Worm (Caenorhabditis elegans) whole organism, L2 larva: ENCODE data around the gene BE0003N10.1.
"Not testable (repeated sequence)": the region's sequence is repeated elsewhere in the genome, so short reads cannot be mapped to it uniquely, and the experiment has no call there.

Source experiments
- C34F6.9 ChIP-seq: fragments of 150-350 bp; optimal IDR thresholded peaks from 2 replicates; lab custom pipeline; 2014; ENCODE audit warnings: missing biosample characterization, missing genetic modification characterization
- F13H6.1 ChIP-seq: sonication (generic microtip); optimal IDR thresholded peaks from 2 replicates; lab custom pipeline; 2016; ENCODE audit warnings: missing genetic modification characterization, missing compliant biosample characterization
- R02D3.7 ChIP-seq: fragments of 150-350 bp; optimal IDR thresholded peaks from 2 replicates; lab custom pipeline; 2014; ENCODE audit warnings: missing biosample characterization, missing genetic modification characterization
- Y55F3AM.14 ChIP-seq: fragments of 200-800 bp; sonication (Bioruptor generic); optimal IDR thresholded peaks from 2 replicates; lab custom pipeline; 2018; ENCODE audit warnings: mild to moderate bottlenecking, missing genetic modification characterization, missing compliant biosample characterization
- ZK546.5 ChIP-seq: sonication (generic microtip); optimal IDR thresholded peaks from 2 replicates; lab custom pipeline; 2017; ENCODE audit warnings: missing biosample characterization, missing genetic modification characterization
- alr-1 ChIP-seq: fragments of 150-350 bp; optimal IDR thresholded peaks from 2 replicates; lab custom pipeline; 2014; ENCODE audit warnings: missing biosample characterization, missing genetic modification characterization
- aly-2 ChIP-seq: fragments of 150-350 bp; optimal IDR thresholded peaks from 2 replicates; lab custom pipeline; 2014; ENCODE audit warnings: missing biosample characterization, missing genetic modification characterization
- ama-1 ChIP-seq: fragments of 150-350 bp; optimal IDR thresholded peaks from 2 replicates; lab custom pipeline; 2018; ENCODE audit warnings: inconsistent platforms
- blmp-1 ChIP-seq: sonication (generic microtip); optimal IDR thresholded peaks from 2 replicates; lab custom pipeline; 2017; ENCODE audit warnings: missing genetic modification characterization, mild to moderate bottlenecking, missing compliant biosample characterization, antibody characterized with exemption, moderate library complexity; ENCODE audit not compliant: insufficient read depth
- ceh-16 ChIP-seq: fragments of 150-350 bp; optimal IDR thresholded peaks from 2 replicates; lab custom pipeline; 2014; ENCODE audit warnings: missing biosample characterization, missing genetic modification characterization
- ceh-82 ChIP-seq: fragments of 150-350 bp; optimal IDR thresholded peaks from 2 replicates; lab custom pipeline; 2014; ENCODE audit warnings: missing biosample characterization, missing genetic modification characterization
- crh-2 ChIP-seq: sonication (generic microtip); optimal IDR thresholded peaks from 2 replicates; lab custom pipeline; 2017; ENCODE audit warnings: missing biosample characterization, missing genetic modification characterization
- dmd-4 ChIP-seq: sonication (generic microtip); optimal IDR thresholded peaks from 2 replicates; lab custom pipeline; 2017; ENCODE audit warnings: missing biosample characterization, missing genetic modification characterization
- egl-27 ChIP-seq: sonication (generic microtip); optimal IDR thresholded peaks from 3 replicates; lab custom pipeline; 2017; ENCODE audit warnings: missing biosample characterization, missing genetic modification reagents, missing genetic modification characterization
- elt-1 ChIP-seq: fragments of 150-350 bp; optimal IDR thresholded peaks from 2 replicates; lab custom pipeline; 2014; ENCODE audit warnings: missing biosample characterization, missing genetic modification characterization
- elt-3 ChIP-seq: sonication (generic microtip); optimal IDR thresholded peaks from 2 replicates; lab custom pipeline; 2017; ENCODE audit warnings: missing biosample characterization, missing genetic modification characterization
- fos-1 ChIP-seq: fragments of 150-350 bp; optimal IDR thresholded peaks from 2 replicates; lab custom pipeline; 2014; ENCODE audit warnings: missing biosample characterization, missing genetic modification characterization
- gmeb-1 ChIP-seq: fragments of 150-350 bp; optimal IDR thresholded peaks from 2 replicates; lab custom pipeline; 2014; ENCODE audit warnings: missing biosample characterization, missing genetic modification characterization
- lin-11 ChIP-seq: fragments of 150-350 bp; sonication (generic microtip); optimal IDR thresholded peaks from 2 replicates; lab custom pipeline; 2014; ENCODE audit warnings: missing biosample characterization, missing genetic modification characterization, inconsistent platforms, mixed read lengths
- lin-13 ChIP-seq: fragments of 150-350 bp; optimal IDR thresholded peaks from 2 replicates; lab custom pipeline; 2014; ENCODE audit warnings: missing biosample characterization, missing genetic modification reagents, missing genetic modification characterization
- lin-39 ChIP-seq: fragments of 150-350 bp; optimal IDR thresholded peaks from 2 replicates; lab custom pipeline; 2014; ENCODE audit warnings: missing biosample characterization, missing genetic modification reagents, missing genetic modification characterization
- lsy-2 ChIP-seq, 2 experiments: fragments of 150-350 bp in 1 of 2; sonication (generic microtip) in 1 of 2; optimal IDR thresholded peaks; 2 replicates each; lab custom pipeline; 2014 to 2017; ENCODE audit warnings: missing biosample characterization in 2 of 2, missing genetic modification characterization in 2 of 2
- mab-5 ChIP-seq: fragments of 150-350 bp; optimal IDR thresholded peaks from 2 replicates; lab custom pipeline; 2014; ENCODE audit warnings: missing biosample characterization, missing genetic modification characterization
- mbf-1 ChIP-seq: sonication (generic microtip); optimal IDR thresholded peaks from 2 replicates; lab custom pipeline; 2017; ENCODE audit warnings: missing biosample characterization, missing genetic modification characterization
- mdl-1 ChIP-seq, 2 experiments: fragments of 150-350 bp in 1 of 2; sonication (generic microtip) in 1 of 2; optimal IDR thresholded peaks; 2 replicates each; lab custom pipeline; 2017; ENCODE audit warnings: missing biosample characterization in 2 of 2, missing genetic modification characterization in 2 of 2
- nhr-10 ChIP-seq: sonication (generic microtip); optimal IDR thresholded peaks from 2 replicates; lab custom pipeline; 2017; ENCODE audit warnings: missing biosample characterization, missing genetic modification characterization
- nhr-11 ChIP-seq: fragments of 150-350 bp; optimal IDR thresholded peaks from 2 replicates; lab custom pipeline; 2014; ENCODE audit warnings: missing biosample characterization, missing genetic modification characterization
- nhr-12 ChIP-seq: fragments of 150-350 bp; optimal IDR thresholded peaks from 2 replicates; lab custom pipeline; 2014; ENCODE audit warnings: missing biosample characterization, missing genetic modification characterization
- nhr-129 ChIP-seq: fragments of 150-350 bp; optimal IDR thresholded peaks from 2 replicates; lab custom pipeline; 2014; ENCODE audit warnings: missing biosample characterization, missing genetic modification characterization
- nhr-21 ChIP-seq: fragments of 150-350 bp; optimal IDR thresholded peaks from 2 replicates; lab custom pipeline; 2014; ENCODE audit warnings: missing biosample characterization, missing genetic modification characterization
- nhr-23 ChIP-seq: fragments of 150-350 bp; optimal IDR thresholded peaks from 2 replicates; lab custom pipeline; 2014; ENCODE audit warnings: missing biosample characterization, missing genetic modification reagents, missing genetic modification characterization
- nhr-237 ChIP-seq: fragments of 150-350 bp; optimal IDR thresholded peaks from 2 replicates; lab custom pipeline; 2014; ENCODE audit warnings: missing biosample characterization, missing genetic modification characterization
- nhr-25 ChIP-seq: fragments of 150-350 bp; sonication (generic microtip); optimal IDR thresholded peaks from 3 replicates; lab custom pipeline; 2014; ENCODE audit warnings: missing biosample characterization, missing genetic modification characterization
- nhr-6 ChIP-seq: fragments of 150-350 bp; optimal IDR thresholded peaks from 2 replicates; lab custom pipeline; 2014; ENCODE audit warnings: missing biosample characterization, missing genetic modification characterization
- nhr-77 ChIP-seq: fragments of 150-350 bp; optimal IDR thresholded peaks from 2 replicates; lab custom pipeline; 2014; ENCODE audit warnings: missing biosample characterization, missing genetic modification characterization
- sem-4 ChIP-seq: fragments of 150-350 bp; optimal IDR thresholded peaks from 2 replicates; lab custom pipeline; 2014; ENCODE audit warnings: missing biosample characterization, missing genetic modification reagents, missing genetic modification characterization
- skn-1 ChIP-seq: sonication (generic microtip); optimal IDR thresholded peaks from 2 replicates; lab custom pipeline; 2017; ENCODE audit warnings: missing biosample characterization, missing genetic modification characterization
- sma-3 ChIP-seq: sonication (generic microtip); optimal IDR thresholded peaks from 2 replicates; lab custom pipeline; 2016; ENCODE audit warnings: missing genetic modification reagents, missing genetic modification characterization, missing compliant biosample characterization
- sma-9 ChIP-seq, 2 experiments: fragments of 150-350 bp in 1 of 2; sonication (generic microtip) in 1 of 2; optimal IDR thresholded peaks; 2 replicates each; lab custom pipeline; 2014 to 2016; ENCODE audit warnings: missing genetic modification characterization in 2 of 2, mild to moderate bottlenecking in 1 of 2, missing biosample characterization in 1 of 2, missing compliant biosample characterization in 1 of 2, missing genetic modification reagents in 1 of 2, moderate library complexity in 1 of 2
- snpc-4 ChIP-seq: fragments of 150-350 bp; optimal IDR thresholded peaks from 2 replicates; lab custom pipeline; 2014; ENCODE audit warnings: missing biosample characterization, missing genetic modification characterization
- unc-39 ChIP-seq: fragments of 150-350 bp; optimal IDR thresholded peaks from 2 replicates; lab custom pipeline; 2014; ENCODE audit warnings: missing biosample characterization, missing genetic modification characterization
- unc-55 ChIP-seq: fragments of 150-350 bp; sonication (generic microtip); optimal IDR thresholded peaks from 3 replicates; lab custom pipeline; 2014; ENCODE audit warnings: missing biosample characterization, missing genetic modification reagents, missing genetic modification characterization
- unc-62 ChIP-seq: fragments of 150-350 bp; optimal IDR thresholded peaks from 2 replicates; lab custom pipeline; 2014; ENCODE audit warnings: missing biosample characterization, missing genetic modification reagents, missing genetic modification characterization
- zag-1 ChIP-seq: fragments of 150-350 bp; optimal IDR thresholded peaks from 2 replicates; lab custom pipeline; 2014; ENCODE audit warnings: missing biosample characterization, missing genetic modification characterization
- ztf-1 ChIP-seq: fragments of 200-800 bp; sonication (Bioruptor generic); conservative IDR thresholded peaks from 2 replicates; pipeline ENCODE4 v1.3.6; 2022; ENCODE audit warnings: missing genetic modification characterization, missing compliant biosample characterization
- ztf-11 ChIP-seq: sonication (generic microtip); optimal IDR thresholded peaks from 2 replicates; lab custom pipeline; 2017; ENCODE audit warnings: missing biosample characterization, missing genetic modification characterization
- ztf-4 ChIP-seq: fragments of 150-350 bp; optimal IDR thresholded peaks from 2 replicates; lab custom pipeline; 2014; ENCODE audit warnings: missing biosample characterization, missing genetic modification characterization

Gene BE0003N10.1

ce11 chrIII:1074152-1074551 lies 36.9 kb downstream of the BE0003N10.1 start:
- TF ChIP-seq nhr-129 (tag; lab: Kevin White, UChicago) (no peak), mab-5 (tag; lab: Kevin White, UChicago) (no peak), ZK546.5 (tag; lab: Kevin White, UChicago) (no peak), sma-9 (GFP tag; optimal IDR thresholded peaks at IDR 0.05; lab: Kevin White, UChicago) (no peak), sma-9 (tag; optimal IDR thresholded peaks at IDR 0.05; lab: Kevin White, UChicago) (no peak), sem-4 (no peak), ztf-4 (tag; lab: Kevin White, UChicago) (no peak), lin-11 (tag; lab: Kevin White, UChicago) (no peak), snpc-4 (tag; lab: Kevin White, UChicago) (no peak), nhr-11 (tag; lab: Kevin White, UChicago) (no peak), nhr-237 (tag; lab: Kevin White, UChicago) (no peak), lin-13 (GFP tag; lab: Kevin White, UChicago) (no peak), lin-39 (tag; lab: Kevin White, UChicago) (no peak), ztf-1 (GFP tag; lab: Robert Waterston, UW) (no peak), nhr-77 (tag; lab: Kevin White, UChicago) (no peak)

ce11 chrIII:1076383-1076782 lies 39.1 kb downstream of the BE0003N10.1 start, which contains the start of gene uaf-1:
TSS of gene uaf-1 (minus strand) at chrIII:1076555.
- TF ChIP-seq crh-2, dmd-4, mbf-1 (tag; lab: Kevin White, UChicago): not testable (repeated sequence)

ce11 chrIII:1080536-1080935 lies 43.2 kb downstream of the BE0003N10.1 start, which contains the start of the genes rab-18 and kbp-4:
TSS of gene rab-18 (minus strand) at chrIII:1080775.
TSS of gene kbp-4 (plus strand) at chrIII:1080901.
- TF ChIP-seq mab-5 (tag; lab: Kevin White, UChicago) (peak; percentile 87), gmeb-1 (peak; percentile 98), unc-39 (tag; lab: Kevin White, UChicago) (no peak), ceh-16 (tag; lab: Kevin White, UChicago) (peak; percentile 81), Y55F3AM.14 (GFP tag; lab: Kevin White, UChicago) (peak; percentile 55), nhr-6 (tag; lab: Kevin White, UChicago) (peak; percentile 92), nhr-25 (tag; lab: Kevin White, UChicago) (peak; percentile 92), nhr-23 (tag; lab: Kevin White, UChicago) (no peak), ama-1 (lab: Kevin White, UChicago) (peak; percentile 77), nhr-129 (tag; lab: Kevin White, UChicago) (peak; percentile 91), elt-1 (no peak), nhr-10 (peak; percentile 32), ztf-4 (tag; lab: Kevin White, UChicago) (peak; percentile 95), lin-11 (tag; lab: Kevin White, UChicago) (peak; percentile 94), nhr-21 (peak; percentile 95), skn-1 (tag; lab: Kevin White, UChicago) (peak; percentile 80), nhr-11 (tag; lab: Kevin White, UChicago) (no peak), unc-55 (GFP tag; lab: Kevin White, UChicago) (peak; percentile 99), ztf-11 (tag; lab: Kevin White, UChicago) (no peak), C34F6.9 (tag; lab: Kevin White, UChicago) (peak; percentile 99), ZK546.5 (tag; lab: Kevin White, UChicago) (peak; percentile 64), F13H6.1 (tag; lab: Kevin White, UChicago) (peak; percentile 84), snpc-4 (tag; lab: Kevin White, UChicago) (peak; percentile 72), mbf-1 (tag; lab: Kevin White, UChicago) (no peak), lin-13 (GFP tag; lab: Kevin White, UChicago) (peak; percentile 97), sma-3 (GFP tag; lab: Kevin White, UChicago) (peak; percentile 97), crh-2 (tag; lab: Kevin White, UChicago) (peak; percentile 98), nhr-237 (tag; lab: Kevin White, UChicago) (peak; percentile 66), R02D3.7 (peak; percentile 31), nhr-77 (tag; lab: Kevin White, UChicago) (no peak), alr-1 (tag; lab: Kevin White, UChicago) (no peak), fos-1 (tag; lab: Kevin White, UChicago) (peak; percentile 92), egl-27 (tag; lab: Kevin White, UChicago) (peak; percentile 83), mdl-1 (tag; optimal IDR thresholded peaks at IDR 0.05; lab: Kevin White, UChicago) (peak; percentile 74 to 90), ztf-1 (GFP tag; lab: Robert Waterston, UW) (no peak), nhr-12 (no peak), elt-3 (no peak), aly-2 (tag; lab: Kevin White, UChicago) (no peak), sem-4 (peak; percentile 94), ceh-82 (tag; lab: Kevin White, UChicago) (peak; percentile 77), unc-62 (GFP tag; lab: Kevin White, UChicago) (no peak), zag-1 (tag; lab: Kevin White, UChicago) (peak; percentile 70), lsy-2 (tag; optimal IDR thresholded peaks at IDR 0.05; lab: Kevin White, UChicago) (peak; percentile 87 to 97), blmp-1 (peak; percentile 75), lin-39 (tag; lab: Kevin White, UChicago) (no peak), dmd-4 (tag; lab: Kevin White, UChicago) (peak; percentile 22)
